Fruit fly (Drosophila melanogaster): ENCODE results near the gene CG12011.

CG12011 gene

DNA sequence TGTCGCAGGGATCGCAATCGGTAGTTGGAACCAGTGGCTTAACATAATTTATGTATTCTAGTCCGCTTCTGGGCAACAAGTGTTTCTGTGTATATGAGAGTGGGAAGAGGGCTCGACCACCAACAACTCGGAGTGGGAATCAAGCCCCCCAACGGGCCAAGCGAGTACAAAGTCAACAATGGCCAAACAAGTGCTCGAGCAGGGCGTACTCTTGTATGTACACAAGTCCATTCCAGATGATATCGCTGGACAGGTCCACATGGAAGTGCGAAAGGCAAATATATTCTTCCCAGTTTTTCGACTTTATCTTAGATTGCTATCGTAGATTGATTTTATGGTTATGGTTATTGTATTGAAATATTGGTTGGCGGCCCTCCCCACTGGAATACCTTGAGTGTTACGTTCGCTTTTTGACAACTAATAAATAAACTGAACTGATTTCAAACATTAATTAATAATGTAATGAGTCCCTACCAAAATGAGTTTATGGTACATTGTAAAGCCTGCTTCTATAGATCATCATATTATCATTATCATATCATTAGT lies 48.2 kb downstream of the CG12011 start:
- TF ChIP-seq h (GFP tag; optimal IDR thresholded peaks at IDR 0.05), result no peak
- peak; percentile 32 for TF ChIP-seq Hnf4 (GFP tag; optimal IDR thresholded peaks at IDR 0.05)
- TF ChIP-seq usp (GFP tag; optimal IDR thresholded peaks at IDR 0.05), result no peak
- no peak for TF ChIP-seq sv (GFP tag; optimal IDR thresholded peaks at IDR 0.05)
- no peak for TF ChIP-seq fru (GFP tag; optimal IDR thresholded peaks at IDR 0.05)
- no peak for TF ChIP-seq lola (GFP tag; optimal IDR thresholded peaks at IDR 0.05)
- no peak for TF ChIP-seq dl (GFP tag; optimal IDR thresholded peaks at IDR 0.05; ENCODE audit: insufficient read depth in 1 of 2, partially characterized antibody in 2 of 2)
- no peak for TF ChIP-seq woc (GFP tag; optimal IDR thresholded peaks at IDR 0.05)
- peak; percentile 46 for TF ChIP-seq Hr83 (GFP tag; optimal IDR thresholded peaks at IDR 0.05; ENCODE audit: poor library complexity, severe bottlenecking)
- TF ChIP-seq Sp1 (GFP tag; optimal IDR thresholded peaks at IDR 0.05), result no peak
- TF ChIP-seq CG32264 (GFP tag; optimal IDR thresholded peaks at IDR 0.05), result no peak
- no peak for TF ChIP-seq foxo (GFP tag; optimal IDR thresholded peaks at IDR 0.05)
- no peak for TF ChIP-seq Rel (GFP tag; optimal IDR thresholded peaks at IDR 0.05)
- TF ChIP-seq Rel (tag; optimal IDR thresholded peaks at IDR 0.05), result no peak

DNA sequence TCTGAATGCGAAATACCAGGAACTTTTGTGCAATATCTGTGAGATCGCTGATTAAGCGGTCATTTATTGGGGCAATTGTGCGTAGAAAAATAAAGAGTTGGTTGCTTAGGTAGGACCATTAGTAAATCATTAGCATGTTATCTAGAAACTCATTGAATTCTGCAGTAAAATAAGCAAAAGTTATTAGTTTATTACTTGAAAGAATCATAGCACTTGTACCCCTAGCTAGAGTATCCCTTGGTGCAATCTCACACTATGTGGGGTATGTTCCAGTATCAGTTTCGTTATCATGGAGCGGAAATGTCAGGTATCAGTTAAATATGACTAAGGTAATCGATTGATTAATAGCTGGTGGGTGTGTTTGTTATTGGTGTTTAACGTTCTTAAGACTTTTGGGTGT lies 51.0 kb downstream of the CG12011 start:
- no peak for TF ChIP-seq GATAd (GFP tag; optimal IDR thresholded peaks at IDR 0.05)
- TF ChIP-seq Dfd (GFP tag; optimal IDR thresholded peaks at IDR 0.05), result no peak
- no peak for TF ChIP-seq brk (GFP tag; optimal IDR thresholded peaks at IDR 0.05)
- no peak for TF ChIP-seq psq (GFP tag; optimal IDR thresholded peaks at IDR 0.05)
- TF ChIP-seq OdsH (GFP tag; optimal IDR thresholded peaks at IDR 0.05), result no peak
- no peak for TF ChIP-seq dl (GFP tag; optimal IDR thresholded peaks at IDR 0.05; ENCODE audit: insufficient read depth in 1 of 2, partially characterized antibody in 2 of 2)
- TF ChIP-seq h (GFP tag; optimal IDR thresholded peaks at IDR 0.05), result no peak
- TF ChIP-seq Vsx2 (GFP tag; optimal IDR thresholded peaks at IDR 0.05; ENCODE audit: partially characterized antibody), result no peak
- TF ChIP-seq CrebA (GFP tag; optimal IDR thresholded peaks at IDR 0.05; ENCODE audit: borderline replicate concordance), result no peak
- TF ChIP-seq Rel (GFP tag; optimal IDR thresholded peaks at IDR 0.05), result no peak
- no peak for TF ChIP-seq Rel (tag; optimal IDR thresholded peaks at IDR 0.05)
- TF ChIP-seq CG32264 (GFP tag; optimal IDR thresholded peaks at IDR 0.05), result no peak
- TF ChIP-seq usp (GFP tag; optimal IDR thresholded peaks at IDR 0.05), result no peak
- TF ChIP-seq CG9705 (GFP tag; optimal IDR thresholded peaks at IDR 0.05), result no peak
- TF ChIP-seq lola (GFP tag; optimal IDR thresholded peaks at IDR 0.05), result no peak
- TF ChIP-seq N (GFP tag; optimal IDR thresholded peaks at IDR 0.05), result no peak
- TF ChIP-seq Hr83 (GFP tag; optimal IDR thresholded peaks at IDR 0.05; ENCODE audit: poor library complexity, severe bottlenecking), result no peak
- TF ChIP-seq Mio (GFP tag; optimal IDR thresholded peaks at IDR 0.05), result no peak
- no peak for TF ChIP-seq HLH106 (tag; optimal IDR thresholded peaks at IDR 0.05)
- TF ChIP-seq dmrt93B (GFP tag; optimal IDR thresholded peaks at IDR 0.05), result no peak
- TF ChIP-seq Hr78 (GFP tag; optimal IDR thresholded peaks at IDR 0.05), result no peak

Data from whole organism, wandering third instar larva.